Worm (Caenorhabditis elegans) whole organism, late embryonic: ENCODE results near the gene nekl-3.

ENCODE experiments used
- C08G9.2 ChIP-seq: sonication (generic microtip); optimal IDR thresholded peaks from 2 replicates; lab custom pipeline; 2016; ENCODE audit warnings: mild to moderate bottlenecking, missing genetic modification characterization, moderate library complexity, missing compliant biosample characterization
- ama-1 ChIP-seq: fragments of 150-350 bp; optimal IDR thresholded peaks from 2 replicates; lab custom pipeline; 2014
- eyg-1 ChIP-seq: sonication (generic microtip); optimal IDR thresholded peaks from 2 replicates; lab custom pipeline; 2016; ENCODE audit warnings: missing genotype, missing genetic modification characterization, missing compliant biosample characterization
- fkh-6 ChIP-seq: sonication (generic microtip); optimal IDR thresholded peaks from 2 replicates; lab custom pipeline; 2016; ENCODE audit warnings: missing genetic modification characterization, missing compliant biosample characterization
- hlh-13 ChIP-seq: fragments of 200-800 bp; sonication (Bioruptor generic); optimal IDR thresholded peaks from 2 replicates; lab custom pipeline; 2018; ENCODE audit warnings: mild to moderate bottlenecking, missing genetic modification characterization, missing compliant biosample characterization
- nhr-11 ChIP-seq: fragments of 150-350 bp; optimal IDR thresholded peaks from 2 replicates; lab custom pipeline; 2014; ENCODE audit warnings: missing biosample characterization, missing genetic modification characterization
- pag-3 ChIP-seq: sonication (generic microtip); optimal IDR thresholded peaks from 2 replicates; lab custom pipeline; 2016; ENCODE audit warnings: missing compliant biosample characterization, missing genetic modification characterization, borderline replicate concordance
- pha-2 ChIP-seq: sonication (generic microtip); optimal IDR thresholded peaks from 2 replicates; lab custom pipeline; 2017; ENCODE audit warnings: mild to moderate bottlenecking, missing genetic modification characterization, missing compliant biosample characterization
- pha-4 ChIP-seq: fragments of 150-350 bp; optimal IDR thresholded peaks from 2 replicates; lab custom pipeline; 2018; ENCODE audit warnings: missing biosample characterization, missing genetic modification reagents, missing genetic modification characterization
- pqm-1 ChIP-seq: sonication (generic microtip); optimal IDR thresholded peaks from 2 replicates; lab custom pipeline; 2016; ENCODE audit warnings: missing genetic modification characterization, missing compliant biosample characterization
- sdc-2 ChIP-seq: sonication (generic microtip); optimal IDR thresholded peaks from 2 replicates; lab custom pipeline; 2016; ENCODE audit warnings: missing genotype, missing genetic modification characterization, missing compliant biosample characterization
- unc-86 ChIP-seq: sonication (generic microtip); optimal IDR thresholded peaks from 2 replicates; lab custom pipeline; 2016; ENCODE audit warnings: missing genetic modification characterization, missing compliant biosample characterization

DNA sequence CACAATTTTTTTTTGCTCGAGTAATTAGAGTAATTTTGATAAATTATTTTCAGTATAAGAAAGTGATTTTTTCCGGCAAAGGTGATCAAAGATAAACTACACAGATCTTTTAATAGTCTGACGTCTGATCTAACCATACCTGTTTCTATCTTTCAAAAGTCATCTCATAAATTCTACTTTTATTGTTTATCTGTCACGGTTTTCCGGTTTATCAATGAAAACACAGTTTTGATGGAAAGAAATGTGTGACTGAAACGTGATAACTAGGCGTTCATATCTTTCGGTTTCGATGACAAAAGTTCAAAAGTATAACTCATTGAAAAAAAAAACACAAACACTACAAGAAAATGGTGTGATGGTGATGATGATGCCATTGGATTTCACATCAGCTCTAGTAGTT is 31.3 kb upstream of the nekl-3 start:
- TF ChIP-seq eyg-1 (tag; lab: Kevin White, UChicago) (no peak), nhr-11 (tag; lab: Kevin White, UChicago) (no peak), hlh-13 (no peak), ama-1 (lab: Kevin White, UChicago) (no peak), sdc-2 (tag; lab: Kevin White, UChicago) (no peak), pha-4 (tag; lab: Kevin White, UChicago) (no peak), pag-3 (no peak), fkh-6 (tag; lab: Kevin White, UChicago) (no peak), unc-86 (tag; lab: Kevin White, UChicago) (no peak), pqm-1 (tag; lab: Kevin White, UChicago) (no peak), C08G9.2 (tag; lab: Kevin White, UChicago) (no peak), pha-2 (tag; lab: Kevin White, UChicago) (no peak)
